Comparison of ENCODE assay signal across 4 worm cellular contexts in the genomic region with DNA sequence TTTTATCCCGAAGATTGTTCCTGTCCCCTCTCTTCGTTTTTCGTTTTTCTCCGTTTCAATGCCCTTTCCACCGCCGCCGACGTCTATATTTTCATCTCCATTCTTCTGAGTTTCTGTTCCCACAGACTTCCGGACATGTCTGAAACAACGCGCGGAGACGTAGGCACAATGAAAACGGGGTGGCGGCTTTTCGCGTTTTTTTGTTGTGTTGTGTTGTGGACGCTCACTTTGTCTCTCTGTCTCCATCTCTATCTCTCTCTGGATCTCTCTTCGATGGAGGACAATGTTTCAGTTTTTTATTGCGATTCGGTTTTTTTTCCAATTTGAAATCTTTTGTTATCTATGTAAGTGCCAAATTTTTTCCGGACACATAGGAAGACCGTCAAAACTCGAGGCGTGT.
TF ChIP-seq lines count a peak whose summit lies in the region.

No protein-coding gene starts in this region.

TF ChIP-seq in whole organism, L1 larva, 84 proteins besides CTCF, POLR2A, EP300 and RAD21:
- no peak for TF ChIP-seq elt-2 (tag; optimal IDR thresholded peaks at IDR 0.05; lab: Kevin White, UChicago)
- TF ChIP-seq aly-2 (tag; optimal IDR thresholded peaks at IDR 0.05; lab: Kevin White, UChicago): no peak
- no peak for TF ChIP-seq unc-30 (tag; optimal IDR thresholded peaks at IDR 0.05; lab: Kevin White, UChicago)
- TF ChIP-seq skn-1 (tag; optimal IDR thresholded peaks at IDR 0.05; lab: Kevin White, UChicago): no peak
- peak; percentile 13 for TF ChIP-seq lin-14 (GFP tag; optimal IDR thresholded peaks at IDR 0.05; lab: Kevin White, UChicago)
- TF ChIP-seq zag-1 (tag; optimal IDR thresholded peaks at IDR 0.05; lab: Kevin White, UChicago): no peak
TF ChIP-seq in whole organism, L1 larva: peak in this region for 1.

TF ChIP-seq in whole organism, L2 larva, 48 proteins besides CTCF, POLR2A, EP300 and RAD21:
- TF ChIP-seq elt-3 (tag; optimal IDR thresholded peaks at IDR 0.05; lab: Kevin White, UChicago) (no peak), unc-55 (GFP tag; optimal IDR thresholded peaks at IDR 0.05; lab: Kevin White, UChicago) (peak; percentile 65)
TF ChIP-seq in whole organism, L2 larva: peak in this region for 1.

TF ChIP-seq in whole organism, L4 larva, 104 proteins besides CTCF, POLR2A, EP300 and RAD21:
- TF ChIP-seq dve-1 (tag; optimal IDR thresholded peaks at IDR 0.05; lab: Kevin White, UChicago; ENCODE audit: insufficient read depth) (no peak), nhr-28 (tag; optimal IDR thresholded peaks at IDR 0.05; lab: Kevin White, UChicago) (no peak), lin-29 (GFP tag; IDR thresholded peaks at IDR 0.05; lab: Robert Waterston, UW) (no peak), F10B5.3 (tag; optimal IDR thresholded peaks at IDR 0.05; lab: Kevin White, UChicago) (no peak), lsy-2 (tag; optimal IDR thresholded peaks at IDR 0.05; lab: Kevin White, UChicago) (no peak), aly-2 (tag; optimal IDR thresholded peaks at IDR 0.05; lab: Kevin White, UChicago) (no peak), F26F4.8 (GFP tag; conservative IDR thresholded peaks at IDR 0.05; lab: Robert Waterston, UW) (no peak), nhr-77 (tag; optimal IDR thresholded peaks at IDR 0.05; lab: Kevin White, UChicago) (no peak), aha-1 (tag; lab: Kevin White, UChicago) (peak; percentile 6)

TF ChIP-seq in whole organism, young adult, 124 proteins besides CTCF, POLR2A, EP300 and RAD21:
- TF ChIP-seq ztf-6 (GFP tag; IDR thresholded peaks at IDR 0.05; lab: Robert Waterston, UW) (no peak), tbp1 (GFP tag; optimal IDR thresholded peaks at IDR 0.05; lab: Kevin White, UChicago) (no peak), zfh-2 (GFP tag; conservative IDR thresholded peaks at IDR 0.05; lab: Robert Waterston, UW) (peak; percentile 67; the same call in 1 of the 2 replicates)
